Worm (Caenorhabditis elegans): ENCODE results near the gene shk-1.

DNA sequence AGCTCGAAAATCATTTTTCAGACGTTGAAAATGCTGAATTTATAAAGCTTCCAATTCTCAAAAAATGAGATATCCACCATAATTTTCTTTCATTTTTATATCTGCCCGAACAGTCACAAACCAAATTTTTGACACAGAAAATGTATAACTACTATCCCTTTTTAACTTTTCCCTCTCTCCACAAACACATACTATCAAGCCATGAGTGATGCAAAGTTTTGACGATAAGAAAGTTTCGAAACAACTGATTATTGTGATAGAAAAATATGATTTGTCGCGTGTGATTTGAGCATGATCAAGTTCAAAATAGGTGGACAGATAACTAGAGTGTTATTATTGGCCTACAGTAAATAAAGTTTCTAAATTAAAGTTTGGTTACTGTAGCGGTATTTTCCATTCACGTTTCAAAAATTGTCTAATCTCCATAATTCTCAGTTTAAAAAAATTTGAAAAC, 49.5 kb downstream of the shk-1 start, which contains the start of gene cyp-13A8:
- TF ChIP-seq ref-1 (GFP tag; conservative IDR thresholded peaks at IDR 0.05), result no peak
- TF ChIP-seq flt-1 (GFP tag; IDR thresholded peaks at IDR 0.05), result no peak
- TF ChIP-seq ztf-23 (GFP tag; IDR thresholded peaks at IDR 0.05), result no peak
- TF ChIP-seq med-1 (GFP tag; optimal IDR thresholded peaks at IDR 0.05; ENCODE audit: insufficient read depth), result no peak
- TF ChIP-seq klf-2 (GFP tag; conservative IDR thresholded peaks at IDR 0.05), result no peak
- no peak for TF ChIP-seq tab-1 (GFP tag; IDR thresholded peaks at IDR 0.05)
- TF ChIP-seq cog-1 (tag; optimal IDR thresholded peaks at IDR 0.05), result no peak
- no peak for TF ChIP-seq T22C8.4 (GFP tag; IDR thresholded peaks at IDR 0.05)
